Worm (Caenorhabditis elegans): Measurements from ENCODE around the gene col-102.

Gene col-102

DNA sequence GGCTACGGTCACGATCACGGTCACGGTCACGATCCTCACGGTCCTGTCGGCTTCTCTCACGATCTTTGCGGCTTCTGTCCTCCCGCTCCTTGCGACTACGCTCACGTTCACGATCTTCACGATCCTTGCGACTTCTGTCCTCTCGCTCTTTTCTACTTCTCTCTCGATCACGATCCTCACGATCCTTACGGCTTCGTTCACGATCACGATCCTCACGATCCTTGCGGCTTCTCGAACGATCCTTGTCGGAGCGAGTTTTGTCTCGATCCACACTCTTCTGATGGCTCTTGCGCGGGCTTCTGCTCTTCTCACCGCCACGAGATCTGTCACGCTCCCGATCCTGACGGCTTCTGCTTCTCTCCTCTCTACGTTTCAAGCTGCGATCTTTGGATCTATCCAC is 23.7 kb upstream of the col-102 start:
- TF ChIP-seq zfh-2 (GFP tag; conservative IDR thresholded peaks at IDR 0.05) (peak; percentile 75), snpc-1.1 (tag; optimal IDR thresholded peaks at IDR 0.05; ENCODE audit: insufficient read depth) (no peak), egrh-3 (GFP tag; IDR thresholded peaks at IDR 0.05) (peak; percentile 7; the same call in 1 of the 2 replicates)

DNA sequence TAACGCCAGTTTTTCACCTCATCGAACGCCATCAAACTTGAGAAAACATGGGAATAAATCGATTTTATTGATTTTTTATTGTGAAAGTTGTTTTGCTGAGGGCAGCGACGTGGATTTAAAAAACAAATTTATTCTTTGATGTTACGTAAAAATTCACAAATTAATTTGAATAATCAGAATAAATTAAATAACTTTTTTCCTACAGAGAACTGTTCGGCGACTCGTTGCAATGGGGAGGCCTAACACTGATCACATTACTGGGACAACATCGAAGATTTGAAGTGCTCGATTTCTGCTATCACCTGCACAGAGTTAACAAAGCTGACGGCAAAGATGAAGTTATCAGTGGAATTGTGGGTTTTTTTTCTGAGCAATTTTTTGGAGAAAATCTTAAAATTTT is 22.1 kb upstream of the col-102 start, which contains the start of gene F56A11.6:
F56A11.6 (minus strand) TSS at position 101 of the 400 bp plus-strand sequence.
- no peak for TF ChIP-seq B0336.3 (GFP tag; IDR thresholded peaks at IDR 0.05)

DNA sequence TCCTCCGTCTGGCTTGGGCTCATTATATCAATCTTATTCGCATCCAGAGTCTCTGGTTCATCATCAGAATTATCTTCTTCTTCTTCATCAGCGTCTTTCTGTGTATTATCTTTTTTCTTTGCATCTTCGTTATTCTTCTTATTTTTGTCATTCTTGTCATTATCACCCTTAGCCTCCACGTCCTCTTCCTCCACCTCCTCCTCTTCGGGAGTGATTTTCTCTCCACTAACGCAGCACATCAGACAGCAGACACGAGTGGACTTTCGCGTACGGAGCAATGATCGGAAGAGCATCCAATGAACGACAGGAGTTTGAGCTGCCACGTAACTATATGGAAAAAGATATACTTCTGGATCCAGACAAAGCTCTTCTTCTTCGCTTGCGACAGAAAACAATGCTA is 20.2 kb upstream of the col-102 start:
- no peak for TF ChIP-seq D2030.7 (GFP tag; IDR thresholded peaks at IDR 0.05)
- TF ChIP-seq lin-54 (GFP tag; optimal IDR thresholded peaks at IDR 0.05), result no peak
- no peak for TF ChIP-seq B0035.1 (tag; optimal IDR thresholded peaks at IDR 0.05)
- TF ChIP-seq nhr-120 (GFP tag; IDR thresholded peaks at IDR 0.05), result no peak
- TF ChIP-seq nhr-179 (tag; optimal IDR thresholded peaks at IDR 0.05), result no peak
- TF ChIP-seq fkh-3 (tag; optimal IDR thresholded peaks at IDR 0.05), result no peak
- TF ChIP-seq F33H1.4 (GFP tag; IDR thresholded peaks at IDR 0.05), result no peak
- no peak for TF ChIP-seq hmg-20 (GFP tag; IDR thresholded peaks at IDR 0.05)
- TF ChIP-seq sptf-2 (GFP tag; optimal IDR thresholded peaks at IDR 0.05), result no peak
- TF ChIP-seq ccch-3 (GFP tag; optimal IDR thresholded peaks at IDR 0.05), result no peak
- no peak for TF ChIP-seq B0261.1 (tag; optimal IDR thresholded peaks at IDR 0.05)
- no peak for TF ChIP-seq atf-7 (tag; optimal IDR thresholded peaks at IDR 0.05)
- TF ChIP-seq attf-5 (GFP tag; optimal IDR thresholded peaks at IDR 0.05), result no peak

DNA sequence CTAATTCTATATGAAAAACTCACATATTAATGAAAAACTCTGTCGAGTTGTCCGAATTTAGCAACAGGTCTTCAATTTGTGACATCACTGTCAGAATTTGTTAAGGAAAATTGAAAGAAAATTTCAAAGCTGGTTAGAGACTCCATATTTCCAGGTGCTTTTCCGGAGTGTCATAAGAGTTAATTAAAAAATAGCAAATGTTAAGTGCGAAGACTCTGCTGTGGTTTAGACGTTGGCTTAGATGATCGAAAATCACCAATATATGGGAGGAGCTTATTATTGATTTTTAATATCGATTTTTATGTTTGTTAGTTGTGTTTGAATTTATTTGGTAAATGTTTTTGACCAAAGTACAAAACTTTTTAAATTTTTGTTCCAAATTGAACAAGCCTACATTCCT is 16.5 kb upstream of the col-102 start, which contains the start of gene C18H7.12:
C18H7.12 (minus strand) TSS at position 101 of the 400 bp plus-strand sequence.
- TF ChIP-seq T07F8.4 (tag; optimal IDR thresholded peaks at IDR 0.05) (no peak), sea-2 (GFP tag; IDR thresholded peaks at IDR 0.05) (no peak), F37B4.10 (GFP tag; IDR thresholded peaks at IDR 0.05) (no peak)

DNA sequence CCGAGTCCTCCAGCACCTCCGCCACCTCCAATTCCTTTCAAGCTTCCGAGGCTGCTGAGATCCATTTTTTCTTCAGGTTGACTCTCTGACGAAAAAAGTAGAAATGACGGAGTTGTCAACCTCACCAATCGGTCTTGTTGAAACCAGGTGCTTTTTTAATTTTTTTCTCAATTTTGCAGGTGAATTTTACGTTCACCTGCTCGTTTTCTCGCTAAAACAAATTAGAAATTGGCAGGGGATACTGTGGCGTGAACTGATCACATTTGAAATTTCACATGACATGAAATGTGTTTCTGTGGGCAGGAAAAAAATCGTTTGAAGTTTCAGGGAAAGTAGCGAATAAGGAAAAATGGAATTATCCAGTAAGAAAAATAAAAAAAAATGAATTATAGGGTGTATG is 11.9 kb upstream of the col-102 start, which contains the start of gene C18H7.6:
C18H7.6 (minus strand) TSS at position 104 of the 400 bp plus-strand sequence.
- TF ChIP-seq nhr-90 (tag; optimal IDR thresholded peaks at IDR 0.05), result no peak
- no peak for TF ChIP-seq cebp-1 (GFP tag; IDR thresholded peaks at IDR 0.05)
- no peak for TF ChIP-seq cebp-1 (tag; optimal IDR thresholded peaks at IDR 0.05)
- no peak for TF ChIP-seq zfh-2 (GFP tag; conservative IDR thresholded peaks at IDR 0.05)
- TF ChIP-seq Y67H2A.10 (GFP tag; conservative IDR thresholded peaks at IDR 0.05), result no peak
- no peak for TF ChIP-seq F49E8.2 (tag; optimal IDR thresholded peaks at IDR 0.05; ENCODE audit: insufficient read depth)
- TF ChIP-seq nhr-80 (tag; optimal IDR thresholded peaks at IDR 0.05), result no peak
- TF ChIP-seq somi-1 (GFP tag; optimal IDR thresholded peaks at IDR 0.05), result no peak
- no peak for TF ChIP-seq ceh-100 (GFP tag; IDR thresholded peaks at IDR 0.05)
- TF ChIP-seq rcor-1 (GFP tag; IDR thresholded peaks at IDR 0.05), result no peak
- no peak for TF ChIP-seq madf-10 (tag; optimal IDR thresholded peaks at IDR 0.05)
- no peak for TF ChIP-seq ztf-26 (tag; optimal IDR thresholded peaks at IDR 0.05)
- TF ChIP-seq efl-1 (GFP tag; optimal IDR thresholded peaks at IDR 0.05), result no peak
- TF ChIP-seq pbrm-1 (GFP tag; IDR thresholded peaks at IDR 0.05), result no peak
- TF ChIP-seq egl-44 (GFP tag; IDR thresholded peaks at IDR 0.05), result no peak
